Worm (Caenorhabditis elegans) whole organism, L4 larva: Measurements from ENCODE around the gene clec-241.

Source experiments
- ama-1 ChIP-seq: fragments of 150-350 bp; optimal IDR thresholded peaks from 2 replicates; lab custom pipeline; 2014; ENCODE audit warnings: inconsistent platforms, mixed read lengths
- attf-4 ChIP-seq: sonication (generic microtip); optimal IDR thresholded peaks from 3 replicates; lab custom pipeline; 2017; ENCODE audit warnings: missing biosample characterization, missing genetic modification characterization
- ceh-28 ChIP-seq: fragments of 150-350 bp; optimal IDR thresholded peaks from 2 replicates; lab custom pipeline; 2014; ENCODE audit warnings: missing biosample characterization, missing genetic modification reagents, missing genetic modification characterization
- ceh-82 ChIP-seq: sonication (generic microtip); optimal IDR thresholded peaks from 2 replicates; lab custom pipeline; 2017; ENCODE audit warnings: missing biosample characterization, missing genetic modification characterization
- daf-12 ChIP-seq: fragments of 150-350 bp; optimal IDR thresholded peaks from 2 replicates; lab custom pipeline; 2014; ENCODE audit warnings: missing biosample characterization, missing genetic modification reagents, missing genetic modification characterization
- dmd-9 ChIP-seq: fragments of 200-800 bp; sonication (Bioruptor generic); IDR thresholded peaks from 2 replicates; pipeline ENCODE4 v1.3.6; 2022; ENCODE audit warnings: missing genetic modification reagents, missing genetic modification characterization, missing compliant biosample characterization
- lin-39 ChIP-seq: fragments of 150-350 bp; optimal IDR thresholded peaks from 2 replicates; lab custom pipeline; 2014; ENCODE audit warnings: missing biosample characterization, missing genetic modification reagents, missing genetic modification characterization
- nhr-111 ChIP-seq: fragments of 200-800 bp; sonication (Bioruptor generic); optimal IDR thresholded peaks from 2 replicates; lab custom pipeline; 2018; ENCODE audit warnings: mild to moderate bottlenecking, missing genetic modification characterization, missing compliant biosample characterization
- nhr-28 ChIP-seq: fragments of 150-350 bp; optimal IDR thresholded peaks from 2 replicates; lab custom pipeline; 2014; ENCODE audit warnings: missing biosample characterization, missing genetic modification characterization
- nhr-6 ChIP-seq: fragments of 150-350 bp; optimal IDR thresholded peaks from 2 replicates; lab custom pipeline; 2014; ENCODE audit warnings: missing biosample characterization, missing genetic modification characterization
- skn-1 ChIP-seq: fragments of 150-350 bp; optimal IDR thresholded peaks from 2 replicates; lab custom pipeline; 2014; ENCODE audit warnings: missing biosample characterization, missing genetic modification characterization
- snpc-4 ChIP-seq: fragments of 150-350 bp; optimal IDR thresholded peaks from 2 replicates; lab custom pipeline; 2014; ENCODE audit warnings: missing biosample characterization, missing genetic modification characterization

- TF ChIP-seq ceh-82 (tag; lab: Kevin White, UChicago) = no peak
- no peak for TF ChIP-seq nhr-28 (tag; lab: Kevin White, UChicago)
- TF ChIP-seq nhr-6 (tag; lab: Kevin White, UChicago) = no peak
- no peak for TF ChIP-seq skn-1 (tag; lab: Kevin White, UChicago)
- no peak for TF ChIP-seq daf-12
- no peak for TF ChIP-seq dmd-9 (GFP tag; lab: Robert Waterston, UW)
- no peak for TF ChIP-seq nhr-111
- TF ChIP-seq ceh-28 (tag; lab: Kevin White, UChicago) = no peak
- no peak for TF ChIP-seq ama-1 (lab: Kevin White, UChicago)
- no peak for TF ChIP-seq attf-4 (tag; lab: Kevin White, UChicago)
- TF ChIP-seq snpc-4 (tag; lab: Kevin White, UChicago) = no peak
- no peak for TF ChIP-seq lin-39 (tag; lab: Kevin White, UChicago)
These were observed 32.8 kb downstream of the clec-241 start, which contains the start of gene srz-54 for ce11 chrV:16980368-16980767.
